Worm (Caenorhabditis elegans) whole organism, L4/young adult: ENCODE measurements around the gene arl-1.

Experiments used
- W03F9.2 ChIP-seq: fragments of 150-350 bp; optimal IDR thresholded peaks from 2 replicates; lab custom pipeline; 2014; ENCODE audit warnings: missing biosample characterization, missing genetic modification characterization
- dao-5 ChIP-seq: sonication (generic microtip); optimal IDR thresholded peaks from 2 replicates; lab custom pipeline; 2016; ENCODE audit warnings: missing genotype, missing genetic modification characterization, moderate library complexity, missing compliant biosample characterization
- him-1 ChIP-seq: sonication (generic microtip); optimal IDR thresholded peaks from 2 replicates; lab custom pipeline; 2016; ENCODE audit warnings: missing genotype, missing genetic modification reagents, missing genetic modification characterization, missing compliant biosample characterization

DNA sequence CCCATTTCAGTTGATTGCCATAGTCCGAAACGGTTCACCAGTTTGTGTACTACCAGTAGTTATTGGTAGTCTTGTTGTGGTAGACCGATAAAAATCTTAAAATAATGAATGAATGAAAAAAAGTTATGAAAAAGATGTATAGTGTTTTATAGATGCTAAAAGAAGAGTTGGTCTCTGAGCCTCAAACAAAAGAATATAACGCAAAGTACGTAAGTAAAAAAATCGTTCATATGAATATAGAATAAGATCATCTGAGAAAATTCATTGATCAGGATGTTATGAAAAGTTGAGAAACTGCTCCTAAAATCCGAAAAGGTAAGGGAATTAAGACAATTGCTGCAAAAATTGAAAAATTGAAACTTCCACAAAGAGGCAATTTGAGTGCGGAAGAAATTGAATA, 35.7 kb downstream of the arl-1 start, which contains the start of gene chhy-1:
- no peak for TF ChIP-seq him-1 (tag; lab: Kevin White, UChicago)
- TF ChIP-seq W03F9.2 (tag; lab: Kevin White, UChicago) = no peak
- TF ChIP-seq dao-5 (tag; lab: Kevin White, UChicago) = no peak
